Worm (Caenorhabditis elegans) whole organism, late embryonic: Measurements from ENCODE around the gene C23H3.9.

ENCODE experiments used
- C08G9.2 ChIP-seq: sonication (generic microtip); optimal IDR thresholded peaks from 2 replicates; lab custom pipeline; 2016; ENCODE audit warnings: mild to moderate bottlenecking, missing genetic modification characterization, moderate library complexity, missing compliant biosample characterization
- C38D4.7 ChIP-seq: fragments of 200-800 bp; sonication (Bioruptor generic); optimal IDR thresholded peaks from 2 replicates; lab custom pipeline; 2018; ENCODE audit warnings: mild to moderate bottlenecking, missing genetic modification characterization, moderate library complexity, missing compliant biosample characterization
- K09A11.1 ChIP-seq: sonication (generic microtip); optimal IDR thresholded peaks from 2 replicates; lab custom pipeline; 2017; ENCODE audit warnings: antibody characterized with exemption, mild to moderate bottlenecking, missing genetic modification characterization, missing compliant biosample characterization; ENCODE audit not compliant: insufficient read depth
- T23F11.4 ChIP-seq: fragments of 200-800 bp; sonication (Bioruptor generic); optimal IDR thresholded peaks from 2 replicates; lab custom pipeline; 2018; ENCODE audit warnings: mild to moderate bottlenecking, missing genetic modification characterization, missing compliant biosample characterization
- Y22D7AL.16 ChIP-seq: sonication (generic microtip); optimal IDR thresholded peaks from 2 replicates; lab custom pipeline; 2016; ENCODE audit warnings: missing genetic modification characterization, missing compliant biosample characterization
- ahr-1 ChIP-seq: sonication (generic microtip); optimal IDR thresholded peaks from 2 replicates; lab custom pipeline; 2016; ENCODE audit warnings: missing genetic modification characterization, missing compliant biosample characterization
- ama-1 ChIP-seq: fragments of 150-350 bp; optimal IDR thresholded peaks from 2 replicates; lab custom pipeline; 2014
- ceh-14 ChIP-seq: sonication (generic microtip); optimal IDR thresholded peaks from 2 replicates; lab custom pipeline; 2016; ENCODE audit warnings: missing genotype, missing genetic modification characterization, missing compliant biosample characterization
- ceh-2 ChIP-seq: sonication (generic microtip); optimal IDR thresholded peaks from 2 replicates; lab custom pipeline; 2016; ENCODE audit warnings: missing genotype, missing genetic modification characterization, missing compliant biosample characterization
- ceh-22 ChIP-seq: sonication (generic microtip); optimal IDR thresholded peaks from 2 replicates; lab custom pipeline; 2017; ENCODE audit warnings: missing biosample characterization, missing genetic modification characterization
- ceh-24 ChIP-seq: sonication (generic microtip); optimal IDR thresholded peaks from 2 replicates; lab custom pipeline; 2016; ENCODE audit warnings: mild to moderate bottlenecking, missing genetic modification characterization, missing compliant biosample characterization
- ceh-30 ChIP-seq: fragments of 150-350 bp; optimal IDR thresholded peaks from 2 replicates; lab custom pipeline; 2014; ENCODE audit warnings: missing biosample characterization, missing genetic modification characterization
- ceh-34 ChIP-seq: sonication (generic microtip); optimal IDR thresholded peaks from 2 replicates; lab custom pipeline; 2016; ENCODE audit warnings: mild to moderate bottlenecking, missing genetic modification characterization, missing compliant biosample characterization
- ceh-48 ChIP-seq: sonication (generic microtip); optimal IDR thresholded peaks from 2 replicates; lab custom pipeline; 2016; ENCODE audit warnings: missing genetic modification characterization, inconsistent platforms, missing compliant biosample characterization
- elt-2 ChIP-seq: sonication (generic microtip); optimal IDR thresholded peaks from 2 replicates; lab custom pipeline; 2016; ENCODE audit warnings: missing genetic modification reagents, missing genetic modification characterization, missing compliant biosample characterization
- ets-4 ChIP-seq: sonication (generic microtip); optimal IDR thresholded peaks from 2 replicates; lab custom pipeline; 2016; ENCODE audit warnings: missing genetic modification characterization, missing compliant biosample characterization
- eyg-1 ChIP-seq: sonication (generic microtip); optimal IDR thresholded peaks from 2 replicates; lab custom pipeline; 2016; ENCODE audit warnings: missing genotype, missing genetic modification characterization, missing compliant biosample characterization
- fkh-10 ChIP-seq: fragments of 150-350 bp; optimal IDR thresholded peaks from 2 replicates; lab custom pipeline; 2014; ENCODE audit warnings: missing biosample characterization, missing genetic modification reagents, missing genetic modification characterization
- fkh-6 ChIP-seq: sonication (generic microtip); optimal IDR thresholded peaks from 2 replicates; lab custom pipeline; 2016; ENCODE audit warnings: missing genetic modification characterization, missing compliant biosample characterization
- hlh-15 ChIP-seq: sonication (generic microtip); optimal IDR thresholded peaks from 2 replicates; lab custom pipeline; 2016; ENCODE audit warnings: missing genetic modification characterization, missing compliant biosample characterization
- hlh-30 ChIP-seq: sonication (generic microtip); optimal IDR thresholded peaks from 2 replicates; lab custom pipeline; 2017; ENCODE audit warnings: antibody characterized with exemption, missing genetic modification characterization, missing compliant biosample characterization; ENCODE audit not compliant: insufficient read depth
- hlh-6 ChIP-seq: sonication (generic microtip); optimal IDR thresholded peaks from 2 replicates; lab custom pipeline; 2016; ENCODE audit warnings: missing genotype, missing genetic modification characterization, missing compliant biosample characterization
- hlh-8 ChIP-seq: sonication (generic microtip); optimal IDR thresholded peaks from 2 replicates; lab custom pipeline; 2016; ENCODE audit warnings: missing genotype, missing genetic modification characterization, missing compliant biosample characterization
- lin-11 ChIP-seq: fragments of 200-800 bp; sonication (Bioruptor generic); optimal IDR thresholded peaks from 2 replicates; lab custom pipeline; 2018; ENCODE audit warnings: mild to moderate bottlenecking, missing genetic modification characterization, missing compliant biosample characterization
- mec-3 ChIP-seq: sonication (generic microtip); optimal IDR thresholded peaks from 2 replicates; lab custom pipeline; 2016; ENCODE audit warnings: borderline replicate concordance, missing genetic modification characterization, missing compliant biosample characterization
- pat-9 ChIP-seq: fragments of 200-800 bp; sonication (Bioruptor generic); optimal IDR thresholded peaks from 2 replicates; lab custom pipeline; 2018; ENCODE audit warnings: mild to moderate bottlenecking, missing genetic modification characterization, moderate library complexity, missing compliant biosample characterization
- pax-1 ChIP-seq: fragments of 150-350 bp; optimal IDR thresholded peaks from 2 replicates; lab custom pipeline; 2014; ENCODE audit warnings: missing biosample characterization, missing genetic modification characterization
- pha-2 ChIP-seq: sonication (generic microtip); optimal IDR thresholded peaks from 2 replicates; lab custom pipeline; 2017; ENCODE audit warnings: mild to moderate bottlenecking, missing genetic modification characterization, missing compliant biosample characterization
- pha-4 ChIP-seq: fragments of 150-350 bp; optimal IDR thresholded peaks from 2 replicates; lab custom pipeline; 2018; ENCODE audit warnings: missing biosample characterization, missing genetic modification reagents, missing genetic modification characterization
- pqm-1 ChIP-seq: sonication (generic microtip); optimal IDR thresholded peaks from 2 replicates; lab custom pipeline; 2016; ENCODE audit warnings: missing genetic modification characterization, missing compliant biosample characterization
- rnt-1 ChIP-seq: sonication (generic microtip); optimal IDR thresholded peaks from 2 replicates; lab custom pipeline; 2016; ENCODE audit warnings: missing genetic modification characterization, missing compliant biosample characterization
- sox-2 ChIP-seq: fragments of 200-800 bp; sonication (Bioruptor generic); IDR thresholded peaks from 2 replicates; pipeline ENCODE4 v1.3.6; 2022; ENCODE audit warnings: missing genetic modification reagents, missing genetic modification characterization, missing compliant biosample characterization
- syd-9 ChIP-seq: sonication (generic microtip); optimal IDR thresholded peaks from 2 replicates; lab custom pipeline; 2016; ENCODE audit warnings: mild to moderate bottlenecking, missing genetic modification characterization, moderate library complexity, missing compliant biosample characterization
- tbx-7 ChIP-seq: sonication (generic microtip); optimal IDR thresholded peaks from 2 replicates; lab custom pipeline; 2016; ENCODE audit warnings: missing genotype, missing genetic modification characterization, missing compliant biosample characterization
- ttx-3 ChIP-seq: sonication (generic microtip); optimal IDR thresholded peaks from 2 replicates; lab custom pipeline; 2016; ENCODE audit warnings: missing genetic modification reagents, missing genetic modification characterization, missing compliant biosample characterization
- unc-55 ChIP-seq: sonication (generic microtip); optimal IDR thresholded peaks from 2 replicates; lab custom pipeline; 2017; ENCODE audit warnings: missing biosample characterization, missing genetic modification reagents, missing genetic modification characterization

Gene C23H3.9

ce11 chrII:55204-55603, 23.9 kb downstream of the C23H3.9 start, which contains the start of gene tre-5:
Gene tre-5 (minus strand): TSS chrII:55304.
- no peak for TF ChIP-seq pax-1 (tag; lab: Kevin White, UChicago)
- no peak for TF ChIP-seq pqm-1
- TF ChIP-seq hlh-8 (tag; lab: Kevin White, UChicago), result no peak
- TF ChIP-seq hlh-30 (tag; lab: Kevin White, UChicago), result peak; percentile 25
- no peak for TF ChIP-seq pat-9
- TF ChIP-seq unc-55, result no peak
- no peak for TF ChIP-seq ama-1 (lab: Kevin White, UChicago)
- TF ChIP-seq ets-4 (tag; lab: Kevin White, UChicago), result no peak

- TF ChIP-seq lin-11 (tag; lab: Kevin White, UChicago) (no peak), tbx-7 (tag; lab: Kevin White, UChicago) (no peak), fkh-6 (tag; lab: Kevin White, UChicago) (no peak), mec-3 (no peak), pqm-1 (no peak), ceh-2 (tag; lab: Kevin White, UChicago) (no peak), eyg-1 (no peak), ceh-30 (tag; lab: Kevin White, UChicago) (no peak), hlh-6 (tag; lab: Kevin White, UChicago) (no peak), syd-9 (tag; lab: Kevin White, UChicago) (no peak), ceh-22 (tag; lab: Kevin White, UChicago) (no peak), K09A11.1 (tag; lab: Kevin White, UChicago) (no peak), fkh-10 (GFP tag; lab: Kevin White, UChicago) (no peak), T23F11.4 (GFP tag; lab: Kevin White, UChicago) (no peak)
- TF ChIP-seq, all 69 proteins: peak for 0
These were observed 27.7 kb downstream of the C23H3.9 start, which contains the start of gene sptl-1 for ce11 chrII:51352-51751. Gene sptl-1 (plus strand): TSS chrII:51652.

- TF ChIP-seq elt-2 (tag; lab: Kevin White, UChicago) (peak; percentile 4), ceh-48 (tag; lab: Kevin White, UChicago) (no peak), C08G9.2 (tag; lab: Kevin White, UChicago) (no peak), ceh-24 (no peak), K09A11.1 (tag; lab: Kevin White, UChicago) (no peak), hlh-15 (tag; lab: Kevin White, UChicago) (no peak), C38D4.7 (no peak), ama-1 (lab: Kevin White, UChicago) (no peak)
These were observed 28.2 kb downstream of the C23H3.9 start for ce11 chrII:50862-51261.

ce11 chrII:47280-47679, 31.8 kb downstream of the C23H3.9 start, which contains the start of gene C23H3.5:
Gene C23H3.5 (plus strand): TSS chrII:47580.
- no peak for TF ChIP-seq ceh-14 (tag; lab: Kevin White, UChicago)
- TF ChIP-seq ets-4 (tag; lab: Kevin White, UChicago), result no peak
- no peak for TF ChIP-seq ttx-3 (tag; lab: Kevin White, UChicago)
- TF ChIP-seq ceh-34, result no peak
- TF ChIP-seq hlh-8 (tag; lab: Kevin White, UChicago), result no peak
- TF ChIP-seq ceh-48 (tag; lab: Kevin White, UChicago), result no peak
- TF ChIP-seq ahr-1, result no peak
- TF ChIP-seq T23F11.4 (GFP tag; lab: Kevin White, UChicago), result no peak
- TF ChIP-seq pha-4 (tag; lab: Kevin White, UChicago), result no peak
- no peak for TF ChIP-seq sox-2 (GFP tag; lab: Robert Waterston, UW)
- no peak for TF ChIP-seq pha-2 (tag; lab: Kevin White, UChicago)
- no peak for TF ChIP-seq Y22D7AL.16
- no peak for TF ChIP-seq rnt-1 (tag; lab: Kevin White, UChicago)
